Worm (Caenorhabditis elegans): ENCODE measurements around the gene csp-2.
"Not testable (repeated sequence)": the region's sequence is repeated elsewhere in the genome, so short reads cannot be mapped to it uniquely, and the experiment has no call there.

DNA sequence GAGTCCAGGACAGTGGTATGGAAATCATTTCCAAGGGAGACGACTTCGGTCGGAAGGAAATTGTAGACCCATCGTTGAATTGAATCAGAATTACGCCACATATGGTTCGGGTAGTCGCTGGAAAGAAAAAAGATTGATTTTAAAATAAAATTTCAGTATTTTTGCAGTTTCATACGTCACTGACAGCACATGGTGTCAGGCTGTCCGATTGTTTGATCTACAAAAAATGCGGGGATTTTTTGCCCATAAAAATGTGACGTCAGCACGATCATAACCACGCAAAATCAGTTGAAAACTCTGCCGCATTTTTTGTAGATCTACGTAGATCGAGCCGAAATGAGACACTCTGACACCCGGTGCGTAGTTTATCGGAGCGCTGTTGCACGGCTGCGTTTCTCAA is 9.8 kb downstream of the csp-2 start, which contains the start of gene Y73B6BL.12:
- not testable (repeated sequence) for TF ChIP-seq elt-3 (tag; optimal IDR thresholded peaks at IDR 0.05); nhr-12 (tag; optimal IDR thresholded peaks at IDR 0.05); unc-62 (GFP tag; optimal IDR thresholded peaks at IDR 0.05); nhr-76 (tag; optimal IDR thresholded peaks at IDR 0.05); lsy-2 (tag; optimal IDR thresholded peaks at IDR 0.05); blmp-1 (tag; optimal IDR thresholded peaks at IDR 0.05); hlh-1 (tag; optimal IDR thresholded peaks at IDR 0.05)
